Fruit fly (Drosophila melanogaster) whole organism, wandering third instar larva: ENCODE measurements around the gene CG14174.

Source experiments
- Abd-B ChIP-seq: fragments of >200 bp; optimal IDR thresholded peaks from 2 replicates; lab custom pipeline; 2017; ENCODE audit warnings: missing biosample characterization, missing genetic modification characterization
- Dfd ChIP-seq: fragments of >200 bp; optimal IDR thresholded peaks from 2 replicates; lab custom pipeline; 2017; ENCODE audit warnings: missing biosample characterization, missing genetic modification characterization
- GATAd ChIP-seq: sonication (Bioruptor generic); optimal IDR thresholded peaks from 2 replicates; lab custom pipeline; 2016; ENCODE audit warnings: missing biosample characterization, missing genetic modification characterization
- Jra ChIP-seq: sonication (Bioruptor generic); optimal IDR thresholded peaks from 2 replicates; lab custom pipeline; 2016; ENCODE audit warnings: missing biosample characterization, missing genetic modification characterization
- br ChIP-seq: fragments of 200-800 bp; sonication (Bioruptor generic); optimal IDR thresholded peaks from 2 replicates; lab custom pipeline; 2016; ENCODE audit warnings: missing biosample characterization, missing genetic modification characterization
- dmrt93B ChIP-seq: fragments of 200-800 bp; sonication (Bioruptor generic); optimal IDR thresholded peaks from 2 replicates; lab custom pipeline; 2018; ENCODE audit warnings: missing biosample characterization, mild to moderate bottlenecking, missing genetic modification characterization
- dsf ChIP-seq: sonication (Bioruptor generic); optimal IDR thresholded peaks from 2 replicates; lab custom pipeline; 2016; ENCODE audit warnings: missing biosample characterization, missing genetic modification characterization, borderline replicate concordance
- foxo ChIP-seq, 2 experiments: fragments of 200-800 bp; sonication (Bioruptor generic); optimal IDR thresholded peaks; 2 replicates in 1 of 2; 3 replicates in 1 of 2; lab custom pipeline; 2016 to 2017; ENCODE audit warnings: missing biosample characterization in 2 of 2, missing genetic modification characterization in 2 of 2
- fru ChIP-seq: fragments of 200-800 bp; sonication (Bioruptor generic); optimal IDR thresholded peaks from 3 replicates; lab custom pipeline; 2016; ENCODE audit warnings: missing biosample characterization, mild to moderate bottlenecking, missing genetic modification characterization
- h ChIP-seq: fragments of 200-800 bp; sonication (Bioruptor generic); optimal IDR thresholded peaks from 3 replicates; lab custom pipeline; 2016; ENCODE audit warnings: missing biosample characterization, mild to moderate bottlenecking, missing genetic modification characterization
- sage ChIP-seq: fragments of 200-800 bp; sonication (Bioruptor generic); optimal IDR thresholded peaks from 2 replicates; lab custom pipeline; 2016; ENCODE audit warnings: missing biosample characterization, mild to moderate bottlenecking, missing genetic modification characterization
- sv ChIP-seq: fragments of 200-800 bp; sonication (Bioruptor generic); optimal IDR thresholded peaks from 3 replicates; lab custom pipeline; 2016; ENCODE audit warnings: missing biosample characterization, missing genetic modification characterization
- usp ChIP-seq: fragments of >200 bp; optimal IDR thresholded peaks from 2 replicates; lab custom pipeline; 2017; ENCODE audit warnings: missing biosample characterization, missing genetic modification characterization
- woc ChIP-seq: sonication (Bioruptor generic); optimal IDR thresholded peaks from 2 replicates; lab custom pipeline; 2016; ENCODE audit warnings: missing biosample characterization, mild to moderate bottlenecking, missing genetic modification characterization

dm6 chr3L:9723108-9723507 lies 4.0 kb downstream of the CG14174 start, which contains the start of the genes nbs and defl:
- TF ChIP-seq h (GFP tag; lab: Kevin White, UChicago) (no peak), fru (GFP tag; lab: Kevin White, UChicago) (no peak), usp (GFP tag; lab: Kevin White, UChicago) (no peak), Jra (GFP tag; lab: Kevin White, UChicago) (no peak), Dfd (GFP tag; lab: Kevin White, UChicago) (no peak), sv (peak; percentile 56), GATAd (GFP tag; lab: Kevin White, UChicago) (no peak), foxo (GFP tag; optimal IDR thresholded peaks at IDR 0.05; lab: Kevin White, UChicago) (no peak), woc (GFP tag; lab: Kevin White, UChicago) (no peak), sage (no peak), dmrt93B (GFP tag; lab: Kevin White, UChicago) (no peak), br (GFP tag; lab: Kevin White, UChicago) (no peak), Abd-B (GFP tag; lab: Kevin White, UChicago) (no peak), dsf (peak; percentile 46)
